Worm (Caenorhabditis elegans) whole organism, L1 larva: ENCODE measurements around the gene sos-1.
"Not testable (repeated sequence)": the region's sequence is repeated elsewhere in the genome, so short reads cannot be mapped to it uniquely, and the experiment has no call there.

Source experiments
- C04F5.9 ChIP-seq: sonication (generic microtip); optimal IDR thresholded peaks from 2 replicates; lab custom pipeline; 2016; ENCODE audit warnings: missing genetic modification characterization, missing compliant biosample characterization
- C34B4.2 ChIP-seq: sonication (generic microtip); optimal IDR thresholded peaks from 2 replicates; lab custom pipeline; 2017; ENCODE audit warnings: mild to moderate bottlenecking, missing genetic modification characterization, missing compliant biosample characterization
- F16B12.6 ChIP-seq: fragments of 150-350 bp; optimal IDR thresholded peaks from 2 replicates; lab custom pipeline; 2014; ENCODE audit warnings: missing biosample characterization, missing genetic modification characterization
- aha-1 ChIP-seq: fragments of 150-350 bp; optimal IDR thresholded peaks from 2 replicates; lab custom pipeline; 2014; ENCODE audit warnings: missing biosample characterization, missing genetic modification characterization
- alr-1 ChIP-seq: fragments of 200-800 bp; sonication (Bioruptor generic); optimal IDR thresholded peaks from 2 replicates; lab custom pipeline; 2018; ENCODE audit warnings: borderline replicate concordance, mild to moderate bottlenecking, missing genetic modification characterization, missing compliant biosample characterization
- aly-2 ChIP-seq: fragments of 150-350 bp; optimal IDR thresholded peaks from 2 replicates; lab custom pipeline; 2014; ENCODE audit warnings: missing biosample characterization, missing genetic modification characterization
- ama-1 ChIP-seq: fragments of 150-350 bp; optimal IDR thresholded peaks from 2 replicates; lab custom pipeline; 2014
- ceh-63 ChIP-seq: fragments of 200-800 bp; sonication (Bioruptor generic); optimal IDR thresholded peaks from 2 replicates; lab custom pipeline; 2018; ENCODE audit warnings: mild to moderate bottlenecking, missing genetic modification characterization, missing compliant biosample characterization
- ceh-82 ChIP-seq, 3 experiments: fragments of 150-350 bp in 1 of 3; sonication (generic microtip) in 2 of 3; optimal IDR thresholded peaks; 2 replicates each; lab custom pipeline; 2014 to 2017; ENCODE audit warnings: missing biosample characterization in 3 of 3, missing genetic modification characterization in 3 of 3
- ceh-88 ChIP-seq: fragments of 200-800 bp; sonication (Bioruptor generic); IDR thresholded peaks from 2 replicates; pipeline ENCODE4 v1.3.6; 2022; ENCODE audit warnings: missing genetic modification characterization, missing compliant biosample characterization
- ceh-90 ChIP-seq: sonication (generic microtip); optimal IDR thresholded peaks from 2 replicates; lab custom pipeline; 2016; ENCODE audit warnings: missing genetic modification characterization, missing compliant biosample characterization
- dsc-1 ChIP-seq: sonication (generic microtip); optimal IDR thresholded peaks from 2 replicates; lab custom pipeline; 2016; ENCODE audit warnings: mild to moderate bottlenecking, missing genetic modification characterization, missing compliant biosample characterization
- efl-1 ChIP-seq, 4 experiments: fragments of 150-350 bp; optimal IDR thresholded peaks in 3 of 4; peaks in 1 of 4; 1 replicate in 1 of 4; 2 replicates in 3 of 4; lab custom pipeline; 2014; ENCODE audit warnings: missing biosample characterization in 2 of 4, missing genetic modification characterization in 2 of 4, missing genetic modification reagents in 2 of 4
- egl-13 ChIP-seq: sonication (generic microtip); optimal IDR thresholded peaks from 2 replicates; lab custom pipeline; 2016; ENCODE audit warnings: missing genotype, missing genetic modification reagents, missing genetic modification characterization, missing compliant biosample characterization
- elt-2 ChIP-seq: sonication (generic microtip); optimal IDR thresholded peaks from 2 replicates; lab custom pipeline; 2016; ENCODE audit warnings: missing genetic modification characterization, mild to moderate bottlenecking, inconsistent platforms, missing compliant biosample characterization, missing genetic modification reagents
- ets-5 ChIP-seq: fragments of 200-800 bp; sonication (Bioruptor generic); IDR thresholded peaks from 2 replicates; pipeline ENCODE4 v1.3.6; 2022; ENCODE audit warnings: missing genetic modification characterization, missing compliant biosample characterization
- fkh-10 ChIP-seq: sonication (generic microtip); optimal IDR thresholded peaks from 2 replicates; lab custom pipeline; 2017; ENCODE audit warnings: missing biosample characterization, missing genetic modification reagents, missing genetic modification characterization
- fos-1 ChIP-seq: fragments of 150-350 bp; optimal IDR thresholded peaks from 2 replicates; lab custom pipeline; 2014; ENCODE audit warnings: missing biosample characterization, missing genetic modification characterization
- hlh-17 ChIP-seq: fragments of 200-800 bp; sonication (Bioruptor generic); optimal IDR thresholded peaks from 2 replicates; lab custom pipeline; 2018; ENCODE audit warnings: missing genetic modification characterization, mild to moderate bottlenecking, missing compliant biosample characterization, moderate library complexity, borderline replicate concordance
- hlh-4 ChIP-seq: sonication (generic microtip); optimal IDR thresholded peaks from 2 replicates; lab custom pipeline; 2016; ENCODE audit warnings: mild to moderate bottlenecking, missing genetic modification characterization, missing compliant biosample characterization
- hpl-2 ChIP-seq: fragments of 150-350 bp; optimal IDR thresholded peaks from 2 replicates; lab custom pipeline; 2014; ENCODE audit warnings: missing biosample characterization, missing genetic modification reagents, missing genetic modification characterization
- irx-1 ChIP-seq: sonication (generic microtip); optimal IDR thresholded peaks from 2 replicates; lab custom pipeline; 2016; ENCODE audit warnings: missing genetic modification characterization, missing compliant biosample characterization
- isw-1 ChIP-seq: fragments of 200-800 bp; sonication (Bioruptor generic); IDR thresholded peaks from 2 replicates; pipeline ENCODE4 v1.3.6; 2022; ENCODE audit warnings: missing genetic modification characterization, missing compliant biosample characterization
- lin-13 ChIP-seq: fragments of 150-350 bp; optimal IDR thresholded peaks from 2 replicates; lab custom pipeline; 2014; ENCODE audit warnings: missing biosample characterization, missing genetic modification reagents, missing genetic modification characterization
- lin-14 ChIP-seq: fragments of 200-800 bp; sonication (Bioruptor generic); optimal IDR thresholded peaks from 2 replicates; lab custom pipeline; 2018; ENCODE audit warnings: mild to moderate bottlenecking, missing genetic modification characterization, moderate library complexity, missing compliant biosample characterization
- mab-9 ChIP-seq: fragments of 200-800 bp; sonication (Bioruptor generic); IDR thresholded peaks from 2 replicates; pipeline ENCODE4 v1.3.6; 2022; ENCODE audit warnings: missing genetic modification reagents, missing genetic modification characterization, missing compliant biosample characterization
- mdl-1 ChIP-seq, 2 experiments: fragments of 150-350 bp; optimal IDR thresholded peaks; 2 replicates each; lab custom pipeline; 2014 to 2017; ENCODE audit warnings: missing biosample characterization in 2 of 2, missing genetic modification characterization in 2 of 2, inconsistent platforms in 1 of 2
- nhr-28 ChIP-seq: fragments of 150-350 bp; optimal IDR thresholded peaks from 2 replicates; lab custom pipeline; 2014; ENCODE audit warnings: missing biosample characterization, missing genetic modification characterization
- nhr-47 ChIP-seq: sonication (generic microtip); optimal IDR thresholded peaks from 2 replicates; lab custom pipeline; 2016; ENCODE audit warnings: mild to moderate bottlenecking, missing genetic modification characterization, moderate library complexity, missing compliant biosample characterization
- nhr-76 ChIP-seq: sonication (generic microtip); optimal IDR thresholded peaks from 2 replicates; lab custom pipeline; 2017; ENCODE audit warnings: missing biosample characterization, missing genetic modification characterization
- nhr-84 ChIP-seq: sonication (generic microtip); optimal IDR thresholded peaks from 2 replicates; lab custom pipeline; 2017; ENCODE audit warnings: missing biosample characterization, missing genetic modification characterization
- pax-3 ChIP-seq: fragments of 200-800 bp; sonication (Bioruptor generic); optimal IDR thresholded peaks from 2 replicates; lab custom pipeline; 2018; ENCODE audit warnings: mild to moderate bottlenecking, missing genetic modification characterization, moderate library complexity, missing compliant biosample characterization
- sox-4 ChIP-seq: sonication (generic microtip); optimal IDR thresholded peaks from 2 replicates; lab custom pipeline; 2016; ENCODE audit warnings: missing genetic modification characterization, missing compliant biosample characterization
- sup-37 ChIP-seq: fragments of 200-800 bp; sonication (Bioruptor generic); optimal IDR thresholded peaks from 2 replicates; lab custom pipeline; 2018; ENCODE audit warnings: mild to moderate bottlenecking, missing genetic modification characterization, missing compliant biosample characterization
- swsn-7 ChIP-seq: sonication (generic microtip); optimal IDR thresholded peaks from 2 replicates; lab custom pipeline; 2016; ENCODE audit warnings: missing genetic modification characterization, missing compliant biosample characterization
- tbx-2 ChIP-seq: sonication (generic microtip); optimal IDR thresholded peaks from 2 replicates; lab custom pipeline; 2016; ENCODE audit warnings: missing genetic modification characterization, missing compliant biosample characterization
- unc-86 ChIP-seq: sonication (generic microtip); optimal IDR thresholded peaks from 2 replicates; lab custom pipeline; 2016; ENCODE audit warnings: missing genetic modification characterization, missing compliant biosample characterization
- ztf-11 ChIP-seq, 2 experiments: sonication (generic microtip); optimal IDR thresholded peaks; 2 replicates each; lab custom pipeline; 2016 to 2017; ENCODE audit warnings: missing genetic modification characterization in 2 of 2, missing biosample characterization in 1 of 2, missing compliant biosample characterization in 1 of 2

sos-1 gene

ce11 chrV:4575458-4575857, 26.4 kb upstream of the sos-1 start:
- TF ChIP-seq hlh-17 (no peak), ceh-63 (GFP tag; lab: Kevin White, UChicago) (no peak), C04F5.9 (tag; lab: Kevin White, UChicago) (no peak), ceh-88 (GFP tag; lab: Robert Waterston, UW) (no peak), lin-14 (GFP tag; lab: Kevin White, UChicago) (no peak), nhr-76 (tag; lab: Kevin White, UChicago) (no peak), lin-13 (no peak), F16B12.6 (tag; lab: Kevin White, UChicago) (no peak), nhr-28 (no peak), sox-4 (tag; lab: Kevin White, UChicago) (no peak), elt-2 (tag; lab: Kevin White, UChicago) (no peak), egl-13 (no peak), aha-1 (no peak), isw-1 (no peak), swsn-7 (no peak), hpl-2 (no peak)

- TF ChIP-seq ztf-11 (tag; optimal IDR thresholded peaks at IDR 0.05; lab: Kevin White, UChicago); fkh-10 (GFP tag; lab: Kevin White, UChicago); nhr-28: not testable (repeated sequence)
Observed at ce11 chrV:4573824-4574223, 24.7 kb upstream of the sos-1 start, which contains the start of gene hpo-39. Gene hpo-39 (minus strand): TSS chrV:4573924.

ce11 chrV:4571997-4572396, 22.9 kb upstream of the sos-1 start:
- TF ChIP-seq isw-1 (no peak), ztf-11 (tag; optimal IDR thresholded peaks at IDR 0.05; lab: Kevin White, UChicago) (no peak), aly-2 (tag; lab: Kevin White, UChicago) (no peak), elt-2 (tag; lab: Kevin White, UChicago) (no peak), tbx-2 (tag; lab: Kevin White, UChicago) (no peak), efl-1 (optimal IDR thresholded peaks at IDR 0.05; lab: Kevin White, UChicago) (no peak), efl-1 (GFP tag; optimal IDR thresholded peaks at IDR 0.05 in 1 of 2; lab: Kevin White, UChicago) (no peak), unc-86 (tag; lab: Kevin White, UChicago) (no peak), irx-1 (tag; lab: Kevin White, UChicago) (no peak), ceh-90 (tag; lab: Kevin White, UChicago) (no peak), mdl-1 (tag; optimal IDR thresholded peaks at IDR 0.05; lab: Kevin White, UChicago) (no peak), nhr-47 (tag; lab: Kevin White, UChicago) (no peak), C04F5.9 (tag; lab: Kevin White, UChicago) (no peak), ama-1 (no peak), alr-1 (no peak), ets-5 (GFP tag; lab: Robert Waterston, UW) (no peak), ceh-82 (tag; optimal IDR thresholded peaks at IDR 0.05; lab: Kevin White, UChicago) (no peak), dsc-1 (tag; lab: Kevin White, UChicago) (no peak), mab-9 (GFP tag; lab: Robert Waterston, UW) (no peak), nhr-84 (tag; lab: Kevin White, UChicago) (no peak), fos-1 (tag; lab: Kevin White, UChicago) (no peak)
- TF ChIP-seq, all 84 proteins: peak for 0

DNA sequence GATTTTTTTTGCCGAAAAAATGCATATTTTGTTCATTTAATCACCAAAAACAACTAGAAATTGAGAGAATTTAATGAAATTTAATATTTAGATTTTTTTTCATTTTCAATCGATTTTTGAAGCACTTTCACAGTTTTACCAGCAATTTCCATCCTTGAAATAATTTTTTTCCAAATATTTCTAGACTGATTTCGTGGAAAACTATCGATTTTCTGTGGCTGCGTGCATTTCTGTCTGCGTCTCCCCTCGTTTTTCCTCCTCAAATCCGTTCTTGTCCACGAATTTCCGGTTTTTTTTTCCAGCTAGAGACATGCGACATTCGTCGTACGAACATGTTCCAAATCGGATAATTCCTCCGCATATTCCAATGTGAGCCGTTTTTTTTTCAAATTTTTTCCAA, 21.7 kb upstream of the sos-1 start, which contains the start of gene Y61A9LA.3:
Gene Y61A9LA.3 (plus strand): TSS at position 301 of the 400 bp plus-strand sequence.
- no peak for TF ChIP-seq sup-37 (GFP tag; lab: Kevin White, UChicago)
- TF ChIP-seq pax-3 (tag; lab: Kevin White, UChicago): no peak
- TF ChIP-seq hlh-4 (tag; lab: Kevin White, UChicago): no peak
- TF ChIP-seq C34B4.2: no peak
- no peak for TF ChIP-seq lin-13
